Worm (Caenorhabditis elegans) whole organism, early embryonic: ENCODE results near the gene F32D8.4.
A peak's percentile ranks its signal among the peaks of the same experiment; 100 is the strongest.

Source experiments
- B0310.2 ChIP-seq: sonication (generic microtip); optimal IDR thresholded peaks from 2 replicates; lab custom pipeline; 2016; ENCODE audit warnings: mild to moderate bottlenecking, missing genetic modification characterization, missing compliant biosample characterization
- F13C5.2 ChIP-seq: sonication (generic microtip); optimal IDR thresholded peaks from 2 replicates; lab custom pipeline; 2017; ENCODE audit warnings: mild to moderate bottlenecking, missing genetic modification characterization, inconsistent platforms, missing compliant biosample characterization
- aly-1 ChIP-seq: sonication (generic microtip); optimal IDR thresholded peaks from 2 replicates; lab custom pipeline; 2016; ENCODE audit warnings: missing genetic modification characterization, missing compliant biosample characterization
- ama-1 ChIP-seq: fragments of 150-350 bp; optimal IDR thresholded peaks from 2 replicates; lab custom pipeline; 2014
- ceh-13 ChIP-seq: fragments of 200-800 bp; sonication (Bioruptor generic); optimal IDR thresholded peaks from 2 replicates; lab custom pipeline; 2018; ENCODE audit warnings: mild to moderate bottlenecking, missing genetic modification characterization, missing compliant biosample characterization
- ceh-36 ChIP-seq: sonication (generic microtip); optimal IDR thresholded peaks from 2 replicates; lab custom pipeline; 2016; ENCODE audit warnings: missing genetic modification characterization, inconsistent platforms, missing compliant biosample characterization
- ets-7 ChIP-seq: sonication (generic microtip); optimal IDR thresholded peaks from 2 replicates; lab custom pipeline; 2016; ENCODE audit warnings: missing genotype, missing genetic modification characterization, missing compliant biosample characterization
- flt-1 ChIP-seq: fragments of 200-800 bp; sonication (Bioruptor generic); IDR thresholded peaks from 2 replicates; pipeline ENCODE4 v1.3.6; 2022; ENCODE audit warnings: missing genetic modification characterization, missing compliant biosample characterization
- hmbx-1 ChIP-seq: sonication (generic microtip); optimal IDR thresholded peaks from 2 replicates; lab custom pipeline; 2016; ENCODE audit warnings: mild to moderate bottlenecking, missing genetic modification characterization, missing compliant biosample characterization
- hmg-4 ChIP-seq: fragments of 200-800 bp; sonication (Bioruptor generic); optimal IDR thresholded peaks from 2 replicates; lab custom pipeline; 2018; ENCODE audit warnings: mild to moderate bottlenecking, missing genetic modification characterization, missing compliant biosample characterization
- hnd-1 ChIP-seq: sonication (generic microtip); optimal IDR thresholded peaks from 2 replicates; lab custom pipeline; 2016; ENCODE audit warnings: missing genetic modification characterization, missing compliant biosample characterization
- pes-1 ChIP-seq: fragments of 200-800 bp; sonication (Bioruptor generic); IDR thresholded peaks from 2 replicates; pipeline ENCODE4 v1.3.6; 2022; ENCODE audit warnings: missing genetic modification reagents, missing genetic modification characterization, missing compliant biosample characterization
- scrt-1 ChIP-seq: fragments of 200-800 bp; sonication (Bioruptor generic); IDR thresholded peaks from 2 replicates; pipeline ENCODE4 v1.3.6; 2022; ENCODE audit warnings: missing genetic modification characterization, missing compliant biosample characterization
- sea-1 ChIP-seq: fragments of 200-800 bp; sonication (Bioruptor generic); conservative IDR thresholded peaks from 2 replicates; pipeline ENCODE4 v1.3.6; 2022; ENCODE audit warnings: missing genetic modification characterization, missing compliant biosample characterization
- tbx-11 ChIP-seq: fragments of 200-800 bp; sonication (Bioruptor generic); IDR thresholded peaks from 2 replicates; pipeline ENCODE4 v1.3.6; 2022; ENCODE audit warnings: missing genetic modification characterization, missing compliant biosample characterization
- tbx-37 ChIP-seq: fragments of 200-800 bp; sonication (Bioruptor generic); conservative IDR thresholded peaks from 2 replicates; pipeline ENCODE4 v1.3.6; 2022; ENCODE audit warnings: missing genetic modification reagents, missing genetic modification characterization, missing compliant biosample characterization
- tra-4 ChIP-seq: sonication (generic microtip); optimal IDR thresholded peaks from 2 replicates; lab custom pipeline; 2017; ENCODE audit warnings: missing genetic modification characterization, missing compliant biosample characterization

The F32D8.4 gene

ce11 chrV:10874938-10875599 lies 18.3 kb downstream of the F32D8.4 start:
- no peak for TF ChIP-seq sea-1 (GFP tag; lab: Robert Waterston, UW)
- no peak for TF ChIP-seq pes-1 (GFP tag; lab: Robert Waterston, UW)
- no peak for TF ChIP-seq tra-4 (tag; lab: Kevin White, UChicago)
- TF ChIP-seq scrt-1 (GFP tag; lab: Robert Waterston, UW), result no peak
- TF ChIP-seq F13C5.2, result no peak

DNA sequence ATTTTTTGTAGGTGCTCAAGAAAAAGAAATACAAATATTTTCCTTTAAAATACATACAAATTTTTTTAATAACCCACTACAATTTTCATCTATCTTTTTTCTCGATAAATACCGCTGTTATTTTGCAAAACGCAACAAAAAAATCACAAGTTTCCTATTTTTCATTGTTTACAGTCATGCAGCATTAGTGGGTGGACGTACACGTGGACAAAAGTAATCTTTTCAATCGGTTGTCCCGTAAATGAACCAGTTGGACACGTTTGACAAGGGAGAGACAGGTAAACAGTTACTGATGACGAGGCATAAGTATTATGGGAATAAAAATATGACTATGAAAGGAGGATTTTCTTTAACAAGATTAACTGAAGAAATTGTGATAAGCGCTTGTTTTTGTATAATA lies 20.2 kb downstream of the F32D8.4 start:
- TF ChIP-seq ceh-13 (GFP tag; lab: Kevin White, UChicago), result no peak
- TF ChIP-seq ets-7 (tag; lab: Kevin White, UChicago), result no peak
- no peak for TF ChIP-seq hmbx-1
- TF ChIP-seq hmg-4 (GFP tag; lab: Kevin White, UChicago), result no peak
- no peak for TF ChIP-seq ceh-36
- no peak for TF ChIP-seq ama-1 (lab: Kevin White, UChicago)
- no peak for TF ChIP-seq tbx-37 (GFP tag; lab: Robert Waterston, UW)
- TF ChIP-seq tbx-11 (GFP tag; lab: Robert Waterston, UW), result no peak
- no peak for TF ChIP-seq F13C5.2
- TF ChIP-seq sea-1 (GFP tag; lab: Robert Waterston, UW), result no peak
- no peak for TF ChIP-seq flt-1 (GFP tag; lab: Robert Waterston, UW)
- TF ChIP-seq pes-1 (GFP tag; lab: Robert Waterston, UW), result no peak
- TF ChIP-seq scrt-1 (GFP tag; lab: Robert Waterston, UW), result no peak
- TF ChIP-seq hnd-1 (tag; lab: Kevin White, UChicago), result no peak
- TF ChIP-seq B0310.2, result no peak

- no peak for TF ChIP-seq pes-1 (GFP tag; lab: Robert Waterston, UW)
- no peak for TF ChIP-seq hnd-1 (tag; lab: Kevin White, UChicago)
- no peak for TF ChIP-seq tbx-37 (GFP tag; lab: Robert Waterston, UW)
- no peak for TF ChIP-seq aly-1 (tag; lab: Kevin White, UChicago)
- TF ChIP-seq tra-4 (tag; lab: Kevin White, UChicago), result no peak
These were observed 21.9 kb downstream of the F32D8.4 start for ce11 chrV:10871457-10871861.

- TF ChIP-seq hmbx-1, result no peak
- no peak for TF ChIP-seq ceh-13 (GFP tag; lab: Kevin White, UChicago)
- no peak for TF ChIP-seq pes-1 (GFP tag; lab: Robert Waterston, UW)
- no peak for TF ChIP-seq hmg-4 (GFP tag; lab: Kevin White, UChicago)
- no peak for TF ChIP-seq hnd-1 (tag; lab: Kevin White, UChicago)
- no peak for TF ChIP-seq tbx-11 (GFP tag; lab: Robert Waterston, UW)
- no peak for TF ChIP-seq sea-1 (GFP tag; lab: Robert Waterston, UW)
- TF ChIP-seq F13C5.2, result no peak
- TF ChIP-seq tra-4 (tag; lab: Kevin White, UChicago), result no peak
- no peak for TF ChIP-seq B0310.2
- no peak for TF ChIP-seq ets-7 (tag; lab: Kevin White, UChicago)
- TF ChIP-seq ceh-36, result no peak
- TF ChIP-seq scrt-1 (GFP tag; lab: Robert Waterston, UW), result no peak
- TF ChIP-seq flt-1 (GFP tag; lab: Robert Waterston, UW), result no peak
These were observed 23.3 kb downstream of the F32D8.4 start for ce11 chrV:10870050-10870449.

DNA sequence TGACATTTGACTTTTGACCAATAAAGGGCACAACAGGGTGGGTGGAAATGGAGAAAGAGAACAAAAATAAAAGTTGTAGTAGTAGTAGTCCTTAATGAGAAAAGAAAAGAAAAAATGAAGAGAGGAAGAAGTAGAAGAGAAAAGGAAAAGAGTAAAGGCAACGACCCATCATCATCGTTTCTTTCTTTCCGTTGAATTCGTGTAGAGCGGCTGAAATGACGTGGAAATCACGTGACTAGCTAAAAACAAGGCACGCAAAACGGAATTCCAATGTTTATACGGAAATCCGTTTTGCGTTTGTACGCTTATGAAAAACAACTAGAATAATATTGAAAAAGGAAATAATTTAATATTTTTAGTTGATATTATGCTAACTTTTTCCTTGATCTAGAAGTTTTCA lies 25.8 kb downstream of the F32D8.4 start:
- TF ChIP-seq tra-4 (tag; lab: Kevin White, UChicago), result no peak
- TF ChIP-seq ama-1 (lab: Kevin White, UChicago), result no peak
- no peak for TF ChIP-seq F13C5.2
- no peak for TF ChIP-seq aly-1 (tag; lab: Kevin White, UChicago)
- no peak for TF ChIP-seq B0310.2
- TF ChIP-seq flt-1 (GFP tag; lab: Robert Waterston, UW), result no peak
- no peak for TF ChIP-seq ceh-36
- TF ChIP-seq sea-1 (GFP tag; lab: Robert Waterston, UW), result no peak

DNA sequence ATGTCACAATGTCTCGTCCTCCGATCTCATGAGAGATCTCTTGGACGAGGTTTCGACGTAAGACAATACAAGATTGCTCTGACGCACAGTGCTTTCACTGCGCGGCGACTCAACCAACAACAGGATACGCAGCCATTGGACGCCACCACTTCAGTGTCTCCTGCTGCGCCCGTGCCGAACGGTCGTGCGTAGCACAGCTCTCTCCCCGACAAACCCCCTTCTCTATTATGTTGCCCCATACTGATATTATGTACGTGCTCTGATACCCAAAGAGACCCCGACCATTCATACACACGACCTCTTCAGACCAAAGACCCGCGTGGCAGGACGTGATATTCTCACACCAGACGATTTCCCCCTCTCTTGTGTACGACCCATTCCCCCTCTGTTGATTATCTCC lies 27.0 kb downstream of the F32D8.4 start:
- TF ChIP-seq sea-1 (GFP tag; lab: Robert Waterston, UW), result peak; percentile 43; the same call in 1 of the 2 replicates

- TF ChIP-seq hnd-1 (tag; lab: Kevin White, UChicago) (no peak), ama-1 (lab: Kevin White, UChicago) (no peak), flt-1 (GFP tag; lab: Robert Waterston, UW) (no peak)
These were observed 27.8 kb downstream of the F32D8.4 start, which contains the start of gene saeg-1 for ce11 chrV:10865599-10865998. Gene saeg-1, minus strand, starts transcription at chrV:10865699.

- TF ChIP-seq pes-1 (GFP tag; lab: Robert Waterston, UW), result no peak
- TF ChIP-seq hmg-4 (GFP tag; lab: Kevin White, UChicago), result no peak
- no peak for TF ChIP-seq ets-7 (tag; lab: Kevin White, UChicago)
- TF ChIP-seq ceh-13 (GFP tag; lab: Kevin White, UChicago), result no peak
- TF ChIP-seq F13C5.2, result no peak
- no peak for TF ChIP-seq tbx-37 (GFP tag; lab: Robert Waterston, UW)
These were observed 30.8 kb downstream of the F32D8.4 start for ce11 chrV:10862457-10863097.
